Worm (Caenorhabditis elegans) whole organism, L2 larva: ENCODE data around the gene end-1.

Experiments used
- F13H6.1 ChIP-seq: sonication (generic microtip); optimal IDR thresholded peaks from 2 replicates; lab custom pipeline; 2016; ENCODE audit warnings: missing genetic modification characterization, missing compliant biosample characterization
- Y55F3AM.14 ChIP-seq: fragments of 200-800 bp; sonication (Bioruptor generic); optimal IDR thresholded peaks from 2 replicates; lab custom pipeline; 2018; ENCODE audit warnings: mild to moderate bottlenecking, missing genetic modification characterization, missing compliant biosample characterization
- ZK546.5 ChIP-seq: sonication (generic microtip); optimal IDR thresholded peaks from 2 replicates; lab custom pipeline; 2017; ENCODE audit warnings: missing biosample characterization, missing genetic modification characterization
- alr-1 ChIP-seq: fragments of 150-350 bp; optimal IDR thresholded peaks from 2 replicates; lab custom pipeline; 2014; ENCODE audit warnings: missing biosample characterization, missing genetic modification characterization
- ama-1 ChIP-seq: fragments of 150-350 bp; optimal IDR thresholded peaks from 2 replicates; lab custom pipeline; 2018; ENCODE audit warnings: inconsistent platforms
- blmp-1 ChIP-seq: sonication (generic microtip); optimal IDR thresholded peaks from 2 replicates; lab custom pipeline; 2017; ENCODE audit warnings: missing genetic modification characterization, mild to moderate bottlenecking, missing compliant biosample characterization, antibody characterized with exemption, moderate library complexity; ENCODE audit not compliant: insufficient read depth
- ceh-16 ChIP-seq: fragments of 150-350 bp; optimal IDR thresholded peaks from 2 replicates; lab custom pipeline; 2014; ENCODE audit warnings: missing biosample characterization, missing genetic modification characterization
- ceh-82 ChIP-seq: fragments of 150-350 bp; optimal IDR thresholded peaks from 2 replicates; lab custom pipeline; 2014; ENCODE audit warnings: missing biosample characterization, missing genetic modification characterization
- crh-2 ChIP-seq: sonication (generic microtip); optimal IDR thresholded peaks from 2 replicates; lab custom pipeline; 2017; ENCODE audit warnings: missing biosample characterization, missing genetic modification characterization
- dmd-4 ChIP-seq: sonication (generic microtip); optimal IDR thresholded peaks from 2 replicates; lab custom pipeline; 2017; ENCODE audit warnings: missing biosample characterization, missing genetic modification characterization
- egl-27 ChIP-seq: sonication (generic microtip); optimal IDR thresholded peaks from 3 replicates; lab custom pipeline; 2017; ENCODE audit warnings: missing biosample characterization, missing genetic modification reagents, missing genetic modification characterization
- elt-1 ChIP-seq: fragments of 150-350 bp; optimal IDR thresholded peaks from 2 replicates; lab custom pipeline; 2014; ENCODE audit warnings: missing biosample characterization, missing genetic modification characterization
- elt-3 ChIP-seq: sonication (generic microtip); optimal IDR thresholded peaks from 2 replicates; lab custom pipeline; 2017; ENCODE audit warnings: missing biosample characterization, missing genetic modification characterization
- fos-1 ChIP-seq: fragments of 150-350 bp; optimal IDR thresholded peaks from 2 replicates; lab custom pipeline; 2014; ENCODE audit warnings: missing biosample characterization, missing genetic modification characterization
- lin-39 ChIP-seq: fragments of 150-350 bp; optimal IDR thresholded peaks from 2 replicates; lab custom pipeline; 2014; ENCODE audit warnings: missing biosample characterization, missing genetic modification reagents, missing genetic modification characterization
- lsy-2 ChIP-seq, 2 experiments: fragments of 150-350 bp in 1 of 2; sonication (generic microtip) in 1 of 2; optimal IDR thresholded peaks; 2 replicates each; lab custom pipeline; 2014 to 2017; ENCODE audit warnings: missing biosample characterization in 2 of 2, missing genetic modification characterization in 2 of 2
- mab-5 ChIP-seq: fragments of 150-350 bp; optimal IDR thresholded peaks from 2 replicates; lab custom pipeline; 2014; ENCODE audit warnings: missing biosample characterization, missing genetic modification characterization
- nhr-11 ChIP-seq: fragments of 150-350 bp; optimal IDR thresholded peaks from 2 replicates; lab custom pipeline; 2014; ENCODE audit warnings: missing biosample characterization, missing genetic modification characterization
- nhr-129 ChIP-seq: fragments of 150-350 bp; optimal IDR thresholded peaks from 2 replicates; lab custom pipeline; 2014; ENCODE audit warnings: missing biosample characterization, missing genetic modification characterization
- nhr-21 ChIP-seq: fragments of 150-350 bp; optimal IDR thresholded peaks from 2 replicates; lab custom pipeline; 2014; ENCODE audit warnings: missing biosample characterization, missing genetic modification characterization
- nhr-23 ChIP-seq: fragments of 150-350 bp; optimal IDR thresholded peaks from 2 replicates; lab custom pipeline; 2014; ENCODE audit warnings: missing biosample characterization, missing genetic modification reagents, missing genetic modification characterization
- nhr-25 ChIP-seq: fragments of 150-350 bp; sonication (generic microtip); optimal IDR thresholded peaks from 3 replicates; lab custom pipeline; 2014; ENCODE audit warnings: missing biosample characterization, missing genetic modification characterization
- nhr-77 ChIP-seq: fragments of 150-350 bp; optimal IDR thresholded peaks from 2 replicates; lab custom pipeline; 2014; ENCODE audit warnings: missing biosample characterization, missing genetic modification characterization
- peb-1 ChIP-seq: fragments of 150-350 bp; optimal IDR thresholded peaks from 2 replicates; lab custom pipeline; 2014; ENCODE audit warnings: missing biosample characterization, missing genetic modification characterization
- sem-4 ChIP-seq: fragments of 150-350 bp; optimal IDR thresholded peaks from 2 replicates; lab custom pipeline; 2014; ENCODE audit warnings: missing biosample characterization, missing genetic modification reagents, missing genetic modification characterization
- sma-9 ChIP-seq, 2 experiments: fragments of 150-350 bp in 1 of 2; sonication (generic microtip) in 1 of 2; optimal IDR thresholded peaks; 2 replicates each; lab custom pipeline; 2014 to 2016; ENCODE audit warnings: missing genetic modification characterization in 2 of 2, mild to moderate bottlenecking in 1 of 2, missing biosample characterization in 1 of 2, missing compliant biosample characterization in 1 of 2, missing genetic modification reagents in 1 of 2, moderate library complexity in 1 of 2
- snpc-4 ChIP-seq: fragments of 150-350 bp; optimal IDR thresholded peaks from 2 replicates; lab custom pipeline; 2014; ENCODE audit warnings: missing biosample characterization, missing genetic modification characterization
- unc-39 ChIP-seq: fragments of 150-350 bp; optimal IDR thresholded peaks from 2 replicates; lab custom pipeline; 2014; ENCODE audit warnings: missing biosample characterization, missing genetic modification characterization
- unc-55 ChIP-seq: fragments of 150-350 bp; sonication (generic microtip); optimal IDR thresholded peaks from 3 replicates; lab custom pipeline; 2014; ENCODE audit warnings: missing biosample characterization, missing genetic modification reagents, missing genetic modification characterization
- zag-1 ChIP-seq: fragments of 150-350 bp; optimal IDR thresholded peaks from 2 replicates; lab custom pipeline; 2014; ENCODE audit warnings: missing biosample characterization, missing genetic modification characterization
- ztf-1 ChIP-seq: fragments of 200-800 bp; sonication (Bioruptor generic); conservative IDR thresholded peaks from 2 replicates; pipeline ENCODE4 v1.3.6; 2022; ENCODE audit warnings: missing genetic modification characterization, missing compliant biosample characterization
- ztf-11 ChIP-seq: sonication (generic microtip); optimal IDR thresholded peaks from 2 replicates; lab custom pipeline; 2017; ENCODE audit warnings: missing biosample characterization, missing genetic modification characterization
- ztf-4 ChIP-seq: fragments of 150-350 bp; optimal IDR thresholded peaks from 2 replicates; lab custom pipeline; 2014; ENCODE audit warnings: missing biosample characterization, missing genetic modification characterization

The end-1 gene

ce11 chrV:14013638-14014037, 28.7 kb downstream of the end-1 start:
- TF ChIP-seq fos-1 (tag; lab: Kevin White, UChicago): no peak
- no peak for TF ChIP-seq blmp-1
- no peak for TF ChIP-seq sem-4 (tag; lab: Kevin White, UChicago)
- no peak for TF ChIP-seq zag-1
- no peak for TF ChIP-seq elt-1
- TF ChIP-seq snpc-4 (tag; lab: Kevin White, UChicago): no peak
- no peak for TF ChIP-seq ceh-82 (tag; lab: Kevin White, UChicago)
- TF ChIP-seq unc-55: no peak
- TF ChIP-seq peb-1 (tag; lab: Kevin White, UChicago): no peak
- TF ChIP-seq crh-2 (tag; lab: Kevin White, UChicago): no peak
- no peak for TF ChIP-seq ZK546.5 (tag; lab: Kevin White, UChicago)
- TF ChIP-seq egl-27: no peak
- TF ChIP-seq ztf-11 (tag; lab: Kevin White, UChicago): no peak
- no peak for TF ChIP-seq nhr-21 (tag; lab: Kevin White, UChicago)
- no peak for TF ChIP-seq nhr-25 (tag; lab: Kevin White, UChicago)
- TF ChIP-seq, all 48 proteins: peak for 0

ce11 chrV:14014395-14014794, 29.5 kb downstream of the end-1 start, which contains the start of gene end-3:
Gene end-3 (plus strand): TSS chrV:14014695.
- no peak for TF ChIP-seq ztf-1
- TF ChIP-seq, all 48 proteins: peak for 0

ce11 chrV:14017476-14017875, 32.5 kb downstream of the end-1 start, which contains the start of gene srh-308:
Gene srh-308 (minus strand): TSS chrV:14017576.
- TF ChIP-seq sma-9 (GFP tag; optimal IDR thresholded peaks at IDR 0.05; lab: Kevin White, UChicago) (no peak), sma-9 (tag; optimal IDR thresholded peaks at IDR 0.05; lab: Kevin White, UChicago) (no peak), alr-1 (tag; lab: Kevin White, UChicago) (no peak), blmp-1 (no peak)

ce11 chrV:14018640-14019039, 33.7 kb downstream of the end-1 start, which contains the start of the genes mtl-2 and T08G5.1:
Gene mtl-2 (minus strand): TSS chrV:14018673.
Gene T08G5.1 (plus strand): TSS chrV:14018766.
- TF ChIP-seq unc-39 (no peak), ztf-4 (tag; lab: Kevin White, UChicago) (no peak), fos-1 (tag; lab: Kevin White, UChicago) (peak; percentile 48)

ce11 chrV:14023074-14023473, 38.1 kb downstream of the end-1 start, which contains the start of gene T08G5.15:
Gene T08G5.15 (minus strand): TSS chrV:14023174.
- TF ChIP-seq unc-39: no peak
- no peak for TF ChIP-seq peb-1 (tag; lab: Kevin White, UChicago)
- no peak for TF ChIP-seq nhr-129
- no peak for TF ChIP-seq ceh-16 (tag; lab: Kevin White, UChicago)
- no peak for TF ChIP-seq nhr-77 (tag; lab: Kevin White, UChicago)

ce11 chrV:14026194-14026593, 41.3 kb downstream of the end-1 start, which contains the start of gene T08G5.2:
Gene T08G5.2 (minus strand): TSS chrV:14026294.
- TF ChIP-seq nhr-11 (tag; lab: Kevin White, UChicago) (no peak), lin-39 (no peak), dmd-4 (tag; lab: Kevin White, UChicago) (no peak), ama-1 (lab: Kevin White, UChicago) (no peak), ztf-1 (no peak), alr-1 (tag; lab: Kevin White, UChicago) (no peak), blmp-1 (no peak), nhr-23 (tag; lab: Kevin White, UChicago) (no peak), elt-3 (tag; lab: Kevin White, UChicago) (no peak), elt-1 (no peak), snpc-4 (tag; lab: Kevin White, UChicago) (no peak), mab-5 (tag; lab: Kevin White, UChicago) (no peak), F13H6.1 (no peak), lsy-2 (tag; optimal IDR thresholded peaks at IDR 0.05; lab: Kevin White, UChicago) (no peak), Y55F3AM.14 (GFP tag; lab: Kevin White, UChicago) (no peak)
